Worm (Caenorhabditis elegans) whole organism, early embryonic: Measurements from ENCODE around the gene cyp-13A2.

Experiments
- B0310.2 ChIP-seq: sonication (generic microtip); optimal IDR thresholded peaks from 2 replicates; lab custom pipeline; 2016; ENCODE audit warnings: mild to moderate bottlenecking, missing genetic modification characterization, missing compliant biosample characterization
- ama-1 ChIP-seq: fragments of 150-350 bp; optimal IDR thresholded peaks from 2 replicates; lab custom pipeline; 2014
- ceh-13 ChIP-seq: fragments of 200-800 bp; sonication (Bioruptor generic); optimal IDR thresholded peaks from 2 replicates; lab custom pipeline; 2018; ENCODE audit warnings: mild to moderate bottlenecking, missing genetic modification characterization, missing compliant biosample characterization
- ceh-36 ChIP-seq: sonication (generic microtip); optimal IDR thresholded peaks from 2 replicates; lab custom pipeline; 2016; ENCODE audit warnings: missing genetic modification characterization, inconsistent platforms, missing compliant biosample characterization
- flt-1 ChIP-seq: fragments of 200-800 bp; sonication (Bioruptor generic); IDR thresholded peaks from 2 replicates; pipeline ENCODE4 v1.3.6; 2022; ENCODE audit warnings: missing genetic modification characterization, missing compliant biosample characterization
- hmbx-1 ChIP-seq: sonication (generic microtip); optimal IDR thresholded peaks from 2 replicates; lab custom pipeline; 2016; ENCODE audit warnings: mild to moderate bottlenecking, missing genetic modification characterization, missing compliant biosample characterization
- hmg-4 ChIP-seq: fragments of 200-800 bp; sonication (Bioruptor generic); optimal IDR thresholded peaks from 2 replicates; lab custom pipeline; 2018; ENCODE audit warnings: mild to moderate bottlenecking, missing genetic modification characterization, missing compliant biosample characterization
- sea-1 ChIP-seq: fragments of 200-800 bp; sonication (Bioruptor generic); conservative IDR thresholded peaks from 2 replicates; pipeline ENCODE4 v1.3.6; 2022; ENCODE audit warnings: missing genetic modification characterization, missing compliant biosample characterization
- tbx-11 ChIP-seq: fragments of 200-800 bp; sonication (Bioruptor generic); IDR thresholded peaks from 2 replicates; pipeline ENCODE4 v1.3.6; 2022; ENCODE audit warnings: missing genetic modification characterization, missing compliant biosample characterization
- tra-4 ChIP-seq: sonication (generic microtip); optimal IDR thresholded peaks from 2 replicates; lab custom pipeline; 2017; ENCODE audit warnings: missing genetic modification characterization, missing compliant biosample characterization

DNA sequence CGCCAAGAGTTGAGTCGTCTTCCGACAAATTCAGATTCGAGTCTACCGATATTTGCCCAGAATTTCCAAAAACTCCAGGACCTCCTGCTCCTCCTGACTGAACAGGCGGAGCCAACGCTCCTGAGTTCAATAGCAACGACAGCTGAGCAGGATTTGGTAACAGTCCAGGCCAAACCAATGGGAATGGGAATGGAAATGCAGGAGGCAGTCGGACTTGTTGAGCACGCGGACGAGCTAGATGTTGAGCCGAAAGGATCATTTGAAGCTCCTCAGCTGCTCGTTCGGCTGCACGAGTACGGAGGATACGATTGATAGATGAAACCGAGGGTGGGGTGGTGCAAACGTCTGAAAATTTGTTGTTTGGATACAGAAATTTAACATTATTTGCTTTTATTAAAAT lies 39.5 kb upstream of the cyp-13A2 start:
- TF ChIP-seq ama-1 (lab: Kevin White, UChicago) (no peak), flt-1 (GFP tag; lab: Robert Waterston, UW) (no peak), tbx-11 (GFP tag; lab: Robert Waterston, UW) (no peak), ceh-36 (tag; lab: Kevin White, UChicago) (no peak), tra-4 (tag; lab: Kevin White, UChicago) (no peak), hmg-4 (no peak), B0310.2 (tag; lab: Kevin White, UChicago) (no peak), hmbx-1 (no peak), sea-1 (GFP tag; lab: Robert Waterston, UW) (no peak), ceh-13 (GFP tag; lab: Kevin White, UChicago) (no peak)
